Worm (Caenorhabditis elegans) whole organism, L3 larva: ENCODE measurements around the gene prdh-1.
A peak's percentile ranks its signal among the peaks of the same experiment; 100 is the strongest.

Experiments used
- R02D3.7 ChIP-seq: fragments of 150-350 bp; optimal IDR thresholded peaks from 2 replicates; lab custom pipeline; 2014; ENCODE audit warnings: missing biosample characterization, missing genetic modification characterization
- ZK546.5 ChIP-seq: sonication (generic microtip); optimal IDR thresholded peaks from 2 replicates; lab custom pipeline; 2017; ENCODE audit warnings: missing biosample characterization, missing genetic modification characterization
- ama-1 ChIP-seq: fragments of 150-350 bp; optimal IDR thresholded peaks from 2 replicates; lab custom pipeline; 2018
- ceh-82 ChIP-seq: fragments of 150-350 bp; optimal IDR thresholded peaks from 2 replicates; lab custom pipeline; 2014; ENCODE audit warnings: missing biosample characterization, missing genetic modification characterization
- ceh-9 ChIP-seq: sonication (generic microtip); optimal IDR thresholded peaks from 2 replicates; lab custom pipeline; 2018; ENCODE audit warnings: missing biosample characterization, missing genetic modification characterization
- daf-12 ChIP-seq: fragments of 150-350 bp; optimal IDR thresholded peaks from 2 replicates; lab custom pipeline; 2014; ENCODE audit warnings: missing biosample characterization, missing genetic modification reagents, missing genetic modification characterization
- egl-27 ChIP-seq: sonication (generic microtip); optimal IDR thresholded peaks from 4 replicates; lab custom pipeline; 2017; ENCODE audit warnings: missing biosample characterization, missing genetic modification reagents, missing genetic modification characterization
- egl-5 ChIP-seq: fragments of 150-350 bp; optimal IDR thresholded peaks from 2 replicates; lab custom pipeline; 2017; ENCODE audit warnings: missing biosample characterization, missing genetic modification reagents, missing genetic modification characterization, inconsistent platforms
- elt-1 ChIP-seq: fragments of 150-350 bp; optimal IDR thresholded peaks from 2 replicates; lab custom pipeline; 2014; ENCODE audit warnings: missing biosample characterization, missing genetic modification characterization
- elt-3 ChIP-seq, 3 experiments: fragments of 150-350 bp in 1 of 3; sonication (generic microtip) in 2 of 3; optimal IDR thresholded peaks; 2 replicates in 2 of 3; 4 replicates in 1 of 3; lab custom pipeline; 2014 to 2017; ENCODE audit warnings: missing biosample characterization in 3 of 3, missing genetic modification characterization in 3 of 3
- eor-1 ChIP-seq, 2 experiments: fragments of 150-350 bp; optimal IDR thresholded peaks; 2 replicates each; lab custom pipeline; 2014 to 2018; ENCODE audit warnings: missing biosample characterization in 2 of 2, missing genetic modification characterization in 2 of 2
- fkh-10 ChIP-seq: sonication (generic microtip); optimal IDR thresholded peaks from 2 replicates; lab custom pipeline; 2017; ENCODE audit warnings: missing biosample characterization, missing genetic modification reagents, missing genetic modification characterization
- fkh-2 ChIP-seq: fragments of 150-350 bp; optimal IDR thresholded peaks from 2 replicates; lab custom pipeline; 2014; ENCODE audit warnings: missing biosample characterization, missing genetic modification reagents, missing genetic modification characterization
- fos-1 ChIP-seq: fragments of 150-350 bp; optimal IDR thresholded peaks from 2 replicates; lab custom pipeline; 2014; ENCODE audit warnings: missing biosample characterization, missing genetic modification characterization
- hmg-11 ChIP-seq: sonication (generic microtip); optimal IDR thresholded peaks from 2 replicates; lab custom pipeline; 2016; ENCODE audit warnings: missing genetic modification characterization, missing compliant biosample characterization
- lin-15B ChIP-seq: fragments of 150-350 bp; optimal IDR thresholded peaks from 2 replicates; lab custom pipeline; 2014; ENCODE audit warnings: missing biosample characterization, missing genetic modification characterization
- lin-39 ChIP-seq: fragments of 150-350 bp; optimal IDR thresholded peaks from 2 replicates; lab custom pipeline; 2018; ENCODE audit warnings: missing biosample characterization, missing genetic modification reagents, missing genetic modification characterization
- mdl-1 ChIP-seq: fragments of 150-350 bp; optimal IDR thresholded peaks from 2 replicates; lab custom pipeline; 2014; ENCODE audit warnings: missing biosample characterization, missing genetic modification characterization
- nfya-1 ChIP-seq: sonication (generic microtip); optimal IDR thresholded peaks from 2 replicates; lab custom pipeline; 2017; ENCODE audit warnings: missing genetic modification characterization, mild to moderate bottlenecking, missing compliant biosample characterization, antibody characterized with exemption, moderate library complexity; ENCODE audit not compliant: insufficient read depth
- nhr-11 ChIP-seq: fragments of 150-350 bp; optimal IDR thresholded peaks from 2 replicates; lab custom pipeline; 2014; ENCODE audit warnings: missing biosample characterization, missing genetic modification characterization
- nhr-12 ChIP-seq: fragments of 150-350 bp; optimal IDR thresholded peaks from 2 replicates; lab custom pipeline; 2014; ENCODE audit warnings: missing biosample characterization, missing genetic modification characterization
- nhr-25 ChIP-seq: sonication (generic microtip); optimal IDR thresholded peaks from 2 replicates; lab custom pipeline; 2017; ENCODE audit warnings: missing biosample characterization, missing genetic modification characterization
- nhr-28 ChIP-seq: fragments of 150-350 bp; optimal IDR thresholded peaks from 2 replicates; lab custom pipeline; 2014; ENCODE audit warnings: missing biosample characterization, missing genetic modification characterization
- nhr-67 ChIP-seq: fragments of 150-350 bp; optimal IDR thresholded peaks from 2 replicates; lab custom pipeline; 2014; ENCODE audit warnings: missing biosample characterization, missing genetic modification characterization
- nhr-76 ChIP-seq: fragments of 150-350 bp; sonication (generic microtip); optimal IDR thresholded peaks from 5 replicates; lab custom pipeline; 2014; ENCODE audit warnings: missing biosample characterization, missing genetic modification characterization
- pha-4 ChIP-seq: fragments of 150-350 bp; optimal IDR thresholded peaks from 2 replicates; lab custom pipeline; 2014; ENCODE audit warnings: missing biosample characterization, missing genetic modification reagents, missing genetic modification characterization
- pqm-1 ChIP-seq: fragments of 150-350 bp; optimal IDR thresholded peaks from 2 replicates; lab custom pipeline; 2017; ENCODE audit warnings: missing biosample characterization, missing genetic modification characterization, inconsistent platforms
- sea-2 ChIP-seq: fragments of 150-350 bp; sonication (generic microtip); optimal IDR thresholded peaks from 4 replicates; lab custom pipeline; 2014; ENCODE audit warnings: missing biosample characterization, missing genetic modification reagents, missing genetic modification characterization
- skn-1 ChIP-seq: fragments of 150-350 bp; optimal IDR thresholded peaks from 2 replicates; lab custom pipeline; 2014; ENCODE audit warnings: missing biosample characterization, missing genetic modification characterization
- snpc-4 ChIP-seq: fragments of 150-350 bp; optimal IDR thresholded peaks from 2 replicates; lab custom pipeline; 2014; ENCODE audit warnings: missing biosample characterization, missing genetic modification characterization
- tbx-2 ChIP-seq: sonication (generic microtip); optimal IDR thresholded peaks from 2 replicates; lab custom pipeline; 2016; ENCODE audit warnings: mild to moderate bottlenecking, missing genetic modification characterization, missing compliant biosample characterization
- unc-62 ChIP-seq: fragments of 150-350 bp; sonication (generic microtip); optimal IDR thresholded peaks from 4 replicates; lab custom pipeline; 2014; ENCODE audit warnings: missing biosample characterization, missing genetic modification reagents, missing genetic modification characterization

prdh-1 gene

ce11 chrIV:13880803-13881202 is 4.4 kb upstream of the prdh-1 start:
- no peak for TF ChIP-seq nhr-28
- TF ChIP-seq nfya-1 (tag; lab: Kevin White, UChicago), result peak; percentile 18

ce11 chrIV:13880370-13880769 is 4.0 kb upstream of the prdh-1 start:
- TF ChIP-seq tbx-2 (tag; lab: Kevin White, UChicago) (no peak), nhr-28 (no peak), pqm-1 (no peak), eor-1 (tag; optimal IDR thresholded peaks at IDR 0.05; lab: Kevin White, UChicago) (no peak), skn-1 (tag; lab: Kevin White, UChicago) (no peak), nhr-12 (no peak), sea-2 (no peak), unc-62 (GFP tag; lab: Kevin White, UChicago) (no peak), daf-12 (tag; lab: Kevin White, UChicago) (no peak), lin-39 (no peak), elt-3 (tag; optimal IDR thresholded peaks at IDR 0.05; lab: Kevin White, UChicago) (no peak), nhr-76 (tag; lab: Kevin White, UChicago) (no peak), ama-1 (lab: Kevin White, UChicago) (no peak), fos-1 (tag; lab: Kevin White, UChicago) (no peak), nhr-25 (no peak)

- TF ChIP-seq ZK546.5 (tag; lab: Kevin White, UChicago) (no peak), nhr-67 (tag; lab: Kevin White, UChicago) (no peak), nhr-28 (no peak)
- TF ChIP-seq, all 47 proteins: peak for 0
These were observed 3.4 kb upstream of the prdh-1 start, which contains the start of gene B0513.4 for ce11 chrIV:13879851-13880250. TSS of gene B0513.4 (plus strand) at chrIV:13880151.

- peak; percentile 63 for TF ChIP-seq nfya-1 (tag; lab: Kevin White, UChicago)
- no peak for TF ChIP-seq snpc-4 (tag; lab: Kevin White, UChicago)
These were observed 2.3 kb upstream of the prdh-1 start for ce11 chrIV:13878738-13879137.

ce11 chrIV:13878123-13878522 is 1.7 kb upstream of the prdh-1 start:
- TF ChIP-seq nfya-1 (tag; lab: Kevin White, UChicago) (peak; percentile 94), nhr-12 (no peak)

ce11 chrIV:13877707-13878106 is 1.3 kb upstream of the prdh-1 start:
- TF ChIP-seq ZK546.5 (tag; lab: Kevin White, UChicago), result no peak
- peak; percentile 10 for TF ChIP-seq snpc-4 (tag; lab: Kevin White, UChicago)
- TF ChIP-seq mdl-1 (tag; lab: Kevin White, UChicago), result peak; percentile 21
- peak; percentile 82 for TF ChIP-seq hmg-11 (tag; lab: Kevin White, UChicago)
- TF ChIP-seq egl-5 (tag; lab: Kevin White, UChicago), result peak; percentile 46
- TF ChIP-seq R02D3.7 (tag; lab: Kevin White, UChicago), result no peak
- peak; percentile 73 for TF ChIP-seq nfya-1 (tag; lab: Kevin White, UChicago)
- no peak for TF ChIP-seq fkh-2
- TF ChIP-seq pha-4 (tag; lab: Kevin White, UChicago), result peak; percentile 66
- peak; percentile 50 for TF ChIP-seq lin-15B (tag; lab: Kevin White, UChicago)
- TF ChIP-seq ceh-9 (tag; lab: Kevin White, UChicago), result no peak
- no peak for TF ChIP-seq eor-1 (tag; optimal IDR thresholded peaks at IDR 0.05; lab: Kevin White, UChicago)
- TF ChIP-seq fkh-10, result peak; percentile 50
- peak; percentile 92 for TF ChIP-seq lin-39

ce11 chrIV:13870085-13870484 is 6.3 kb downstream of the prdh-1 start:
- no peak for TF ChIP-seq fkh-10
- TF ChIP-seq nhr-28, result no peak
- TF ChIP-seq, all 47 proteins: peak for 0

ce11 chrIV:13866754-13867153 is 9.7 kb downstream of the prdh-1 start, which contains the start of gene B0513.90:
TSS of gene B0513.90 (plus strand) at chrIV:13867054.
- no peak for TF ChIP-seq egl-27 (tag; lab: Kevin White, UChicago)
- no peak for TF ChIP-seq ceh-82 (tag; lab: Kevin White, UChicago)
- no peak for TF ChIP-seq elt-1
- TF ChIP-seq nhr-25, result no peak
- no peak for TF ChIP-seq ZK546.5 (tag; lab: Kevin White, UChicago)
- no peak for TF ChIP-seq nhr-28
- TF ChIP-seq ama-1 (lab: Kevin White, UChicago), result no peak
- TF ChIP-seq nhr-11 (tag; lab: Kevin White, UChicago), result no peak
- no peak for TF ChIP-seq egl-5 (tag; lab: Kevin White, UChicago)
